Fruit fly (Drosophila melanogaster): ENCODE results near the gene Gapdh2.

DNA sequence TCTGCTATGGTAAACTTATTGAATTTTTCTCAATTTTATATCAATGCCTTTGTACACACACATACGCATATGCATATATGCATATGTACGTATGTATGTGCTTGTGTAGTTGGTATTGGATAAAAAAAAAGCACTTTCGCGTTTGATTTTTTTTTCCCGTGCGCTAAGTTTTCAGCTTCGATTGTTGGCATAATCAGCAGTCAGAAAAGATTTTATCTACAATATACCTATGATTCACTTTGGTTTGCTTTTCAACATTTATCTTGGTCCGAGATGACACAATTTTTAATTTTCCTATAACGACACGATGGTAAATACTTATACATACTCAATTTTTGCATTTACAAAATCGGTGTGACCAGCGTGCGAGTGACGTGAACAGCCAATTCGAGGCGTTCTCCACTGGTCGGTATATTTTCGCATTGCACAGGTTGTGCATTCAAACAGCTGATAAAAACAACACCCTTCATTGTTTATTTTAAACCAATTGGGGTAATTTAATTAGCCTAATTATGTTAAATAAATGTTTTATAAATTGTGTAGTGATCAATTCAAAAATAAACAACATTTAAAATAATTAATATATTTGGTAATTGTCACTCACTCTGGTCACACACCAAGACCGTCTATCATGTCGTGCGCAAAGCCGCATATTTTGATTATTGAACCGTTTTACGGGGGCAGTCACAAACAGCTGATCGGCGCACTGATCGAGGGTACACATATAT is 15.0 kb upstream of the Gapdh2 start, which contains the start of the genes UBL3 and CG15914:
- TF ChIP-seq net (GFP tag; optimal IDR thresholded peaks at IDR 0.05) (no peak), Hr39 (GFP tag; optimal IDR thresholded peaks at IDR 0.05) (no peak), CG11294 (GFP tag; IDR thresholded peaks at IDR 0.05) (no peak)

Measured in whole organism, prepupa.